Worm (Caenorhabditis elegans) whole organism, mixed stage, embryonic: ENCODE measurements around the gene acr-20.
A peak's percentile ranks its signal among the peaks of the same experiment; 100 is the strongest.

ENCODE experiments used
- M03D4.4 ChIP-seq: sonication (generic microtip); optimal IDR thresholded peaks from 2 replicates; lab custom pipeline; 2017; ENCODE audit warnings: mild to moderate bottlenecking, missing genetic modification characterization, missing compliant biosample characterization
- bed-3 ChIP-seq: fragments of 200-800 bp; sonication (Bioruptor generic); optimal IDR thresholded peaks from 3 replicates; lab custom pipeline; 2018; ENCODE audit warnings: mild to moderate bottlenecking, missing genetic modification characterization, moderate library complexity, missing compliant biosample characterization
- blmp-1 ChIP-seq: fragments of 150-350 bp; optimal IDR thresholded peaks from 2 replicates; lab custom pipeline; 2014; ENCODE audit warnings: missing biosample characterization, missing genetic modification characterization
- ceh-39 ChIP-seq: fragments of 150-350 bp; optimal IDR thresholded peaks from 2 replicates; lab custom pipeline; 2014; ENCODE audit warnings: missing biosample characterization, missing genetic modification characterization
- ceh-43 ChIP-seq: fragments of 200-800 bp; sonication (Bioruptor generic); optimal IDR thresholded peaks from 2 replicates; lab custom pipeline; 2018; ENCODE audit warnings: mild to moderate bottlenecking, missing genetic modification characterization, moderate library complexity, missing compliant biosample characterization
- ceh-83 ChIP-seq: fragments of 200-800 bp; sonication (Bioruptor generic); optimal IDR thresholded peaks from 2 replicates; lab custom pipeline; 2018; ENCODE audit warnings: mild to moderate bottlenecking, missing genetic modification characterization, missing compliant biosample characterization
- ces-1 ChIP-seq: fragments of 150-350 bp; optimal IDR thresholded peaks from 2 replicates; lab custom pipeline; 2014; ENCODE audit warnings: missing biosample characterization, missing genetic modification reagents, missing genetic modification characterization
- cnd-1 ChIP-seq: fragments of 200-800 bp; sonication (Bioruptor generic); optimal IDR thresholded peaks from 2 replicates; lab custom pipeline; 2018; ENCODE audit warnings: mild to moderate bottlenecking, missing genetic modification characterization, missing compliant biosample characterization
- drap-1 ChIP-seq: fragments of 200-800 bp; sonication (Bioruptor generic); optimal IDR thresholded peaks from 3 replicates; lab custom pipeline; 2018; ENCODE audit warnings: mild to moderate bottlenecking, missing genetic modification characterization, missing compliant biosample characterization
- elt-1 ChIP-seq: sonication (generic microtip); optimal IDR thresholded peaks from 2 replicates; lab custom pipeline; 2017; ENCODE audit warnings: missing genetic modification characterization, mild to moderate bottlenecking, missing compliant biosample characterization, antibody characterized with exemption, moderate library complexity, borderline replicate concordance; ENCODE audit not compliant: insufficient read depth
- elt-3 ChIP-seq: fragments of 150-350 bp; optimal IDR thresholded peaks from 2 replicates; lab custom pipeline; 2014; ENCODE audit warnings: missing biosample characterization, missing genetic modification characterization
- flh-1 ChIP-seq: fragments of 200-800 bp; sonication (Bioruptor generic); optimal IDR thresholded peaks from 2 replicates; lab custom pipeline; 2018; ENCODE audit warnings: mild to moderate bottlenecking, missing genetic modification characterization, moderate library complexity, missing compliant biosample characterization
- ham-2 ChIP-seq: fragments of 200-800 bp; sonication (Bioruptor generic); optimal IDR thresholded peaks from 2 replicates; lab custom pipeline; 2018; ENCODE audit warnings: mild to moderate bottlenecking, missing genetic modification characterization, missing compliant biosample characterization
- hlh-1 ChIP-seq: fragments of 150-350 bp; optimal IDR thresholded peaks from 2 replicates; lab custom pipeline; 2014; ENCODE audit warnings: missing biosample characterization, missing genetic modification reagents, missing genetic modification characterization
- lin-13 ChIP-seq: fragments of 150-350 bp; optimal IDR thresholded peaks from 2 replicates; lab custom pipeline; 2014; ENCODE audit warnings: missing biosample characterization, missing genetic modification characterization
- lin-32 ChIP-seq: fragments of 200-800 bp; sonication (Bioruptor generic); optimal IDR thresholded peaks from 2 replicates; lab custom pipeline; 2018; ENCODE audit warnings: mild to moderate bottlenecking, missing genetic modification characterization, missing compliant biosample characterization
- lsy-2 ChIP-seq: fragments of 150-350 bp; optimal IDR thresholded peaks from 2 replicates; lab custom pipeline; 2014; ENCODE audit warnings: missing biosample characterization, missing genetic modification characterization
- mab-5 ChIP-seq: fragments of 150-350 bp; optimal IDR thresholded peaks from 2 replicates; lab custom pipeline; 2014; ENCODE audit warnings: missing biosample characterization, missing genetic modification characterization
- mep-1 ChIP-seq: fragments of 150-350 bp; optimal IDR thresholded peaks from 2 replicates; lab custom pipeline; 2017; ENCODE audit warnings: missing biosample characterization, missing genetic modification reagents, missing genetic modification characterization, inconsistent platforms
- mls-2 ChIP-seq: sonication (generic microtip); optimal IDR thresholded peaks from 2 replicates; lab custom pipeline; 2016; ENCODE audit warnings: mild to moderate bottlenecking, missing genetic modification characterization, moderate library complexity, missing compliant biosample characterization
- nhr-12 ChIP-seq: fragments of 150-350 bp; optimal IDR thresholded peaks from 2 replicates; lab custom pipeline; 2014; ENCODE audit warnings: missing biosample characterization, missing genetic modification characterization
- nhr-2 ChIP-seq: fragments of 150-350 bp; optimal IDR thresholded peaks from 2 replicates; lab custom pipeline; 2014; ENCODE audit warnings: missing biosample characterization, missing genetic modification characterization
- nhr-237 ChIP-seq: fragments of 150-350 bp; optimal IDR thresholded peaks from 2 replicates; lab custom pipeline; 2014; ENCODE audit warnings: missing biosample characterization, missing genetic modification characterization
- nhr-28 ChIP-seq: fragments of 150-350 bp; optimal IDR thresholded peaks from 2 replicates; lab custom pipeline; 2014; ENCODE audit warnings: missing biosample characterization, missing genetic modification characterization
- nhr-76 ChIP-seq: sonication (generic microtip); optimal IDR thresholded peaks from 2 replicates; lab custom pipeline; 2017; ENCODE audit warnings: missing biosample characterization, missing genetic modification characterization
- pha-4 ChIP-seq: fragments of 150-350 bp; optimal IDR thresholded peaks from 2 replicates; lab custom pipeline; 2018; ENCODE audit warnings: missing biosample characterization, missing genetic modification reagents, missing genetic modification characterization
- sem-2 ChIP-seq: fragments of 200-800 bp; sonication (Bioruptor generic); optimal IDR thresholded peaks from 2 replicates; lab custom pipeline; 2018; ENCODE audit warnings: mild to moderate bottlenecking, missing genetic modification characterization, missing compliant biosample characterization
- snpc-4 ChIP-seq: fragments of 150-350 bp; optimal IDR thresholded peaks from 2 replicates; lab custom pipeline; 2014; ENCODE audit warnings: missing biosample characterization, missing genetic modification characterization
- sptf-1 ChIP-seq: sonication (generic microtip); optimal IDR thresholded peaks from 2 replicates; lab custom pipeline; 2017; ENCODE audit warnings: mild to moderate bottlenecking, missing genetic modification characterization, moderate library complexity, missing compliant biosample characterization
- tbx-8 ChIP-seq: fragments of 200-800 bp; sonication (Bioruptor generic); optimal IDR thresholded peaks from 2 replicates; lab custom pipeline; 2018; ENCODE audit warnings: mild to moderate bottlenecking, missing genetic modification characterization, moderate library complexity, missing compliant biosample characterization
- unc-120 ChIP-seq: sonication (generic microtip); optimal IDR thresholded peaks from 2 replicates; lab custom pipeline; 2017; ENCODE audit warnings: missing genetic modification characterization, missing compliant biosample characterization; ENCODE audit not compliant: poor library complexity, severe bottlenecking
- unc-39 ChIP-seq: fragments of 150-350 bp; optimal IDR thresholded peaks from 2 replicates; lab custom pipeline; 2014; ENCODE audit warnings: missing biosample characterization, missing genetic modification characterization
- unc-62 ChIP-seq: fragments of 150-350 bp; optimal IDR thresholded peaks from 2 replicates; lab custom pipeline; 2014; ENCODE audit warnings: missing biosample characterization, missing genetic modification reagents, missing genetic modification characterization
- zip-8 ChIP-seq: fragments of 150-350 bp; optimal IDR thresholded peaks from 2 replicates; lab custom pipeline; 2014; ENCODE audit warnings: missing biosample characterization, missing genetic modification characterization
- ztf-11 ChIP-seq: fragments of 150-350 bp; optimal IDR thresholded peaks from 2 replicates; lab custom pipeline; 2014; ENCODE audit warnings: missing biosample characterization, missing genetic modification characterization

The acr-20 gene

ce11 chrII:14404741-14405488 lies 27.2 kb upstream of the acr-20 start:
- TF ChIP-seq bed-3 (GFP tag; lab: Kevin White, UChicago) (no peak), ham-2 (GFP tag; lab: Kevin White, UChicago) (peak; percentile 87), cnd-1 (tag; lab: Kevin White, UChicago) (peak; percentile 71), tbx-8 (GFP tag; lab: Kevin White, UChicago) (no peak), M03D4.4 (tag; lab: Kevin White, UChicago) (peak; percentile 38), mep-1 (peak; percentile 49), snpc-4 (tag; lab: Kevin White, UChicago) (no peak), drap-1 (peak; percentile 44), lin-13 (peak; percentile 92), nhr-28 (tag; lab: Kevin White, UChicago) (no peak), mls-2 (tag; lab: Kevin White, UChicago) (peak; percentile 90), ceh-39 (tag; lab: Kevin White, UChicago) (peak; percentile 93), ztf-11 (tag; lab: Kevin White, UChicago) (peak; percentile 87), sptf-1 (peak; percentile 73), nhr-2 (tag; lab: Kevin White, UChicago) (peak; percentile 36), unc-120 (tag; lab: Kevin White, UChicago) (peak; percentile 52), ces-1 (peak; percentile 78), hlh-1 (peak; percentile 27), lsy-2 (tag; lab: Kevin White, UChicago) (peak; percentile 73), nhr-237 (tag; lab: Kevin White, UChicago) (peak; percentile 78), elt-1 (tag; lab: Kevin White, UChicago) (no peak), unc-62 (GFP tag; lab: Kevin White, UChicago) (peak; percentile 84), nhr-12 (tag; lab: Kevin White, UChicago) (no peak), unc-39 (tag; lab: Kevin White, UChicago) (peak; percentile 65), nhr-76 (no peak), blmp-1 (peak; percentile 63), flh-1 (GFP tag; lab: Kevin White, UChicago) (no peak), ceh-83 (GFP tag; lab: Kevin White, UChicago) (no peak), sem-2 (GFP tag; lab: Kevin White, UChicago) (no peak), pha-4 (tag; lab: Kevin White, UChicago) (peak; percentile 94), lin-32 (peak; percentile 34), elt-3 (tag; lab: Kevin White, UChicago) (peak; percentile 85), ceh-43 (GFP tag; lab: Kevin White, UChicago) (peak; percentile 53), zip-8 (tag; lab: Kevin White, UChicago) (no peak), mab-5 (tag; lab: Kevin White, UChicago) (no peak)
- TF ChIP-seq, all 35 proteins: peak for 23

DNA sequence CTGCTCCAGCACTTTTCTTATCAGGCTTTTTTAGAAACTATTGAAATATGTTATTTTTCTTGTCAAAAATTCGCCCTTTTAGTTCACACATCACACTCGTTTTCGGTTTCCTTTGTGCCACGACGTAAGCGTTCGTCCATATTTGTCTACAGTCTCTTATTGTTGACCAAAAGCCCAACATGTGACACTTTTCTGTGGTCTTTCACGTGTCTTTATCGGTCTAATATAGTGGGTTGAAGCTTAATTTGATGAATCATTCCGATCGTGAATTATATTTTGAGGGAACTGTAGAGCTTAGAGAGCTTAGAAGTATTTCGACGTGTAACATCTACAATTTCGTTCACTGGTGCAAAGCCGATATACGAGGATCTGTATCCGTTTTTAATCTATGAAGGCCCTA lies 26.6 kb upstream of the acr-20 start:
- TF ChIP-seq lin-32: no peak
- peak; percentile 18 for TF ChIP-seq hlh-1
- TF ChIP-seq pha-4 (tag; lab: Kevin White, UChicago): peak; percentile 31

ce11 chrII:14401098-14401497 lies 23.4 kb upstream of the acr-20 start:
- TF ChIP-seq flh-1 (GFP tag; lab: Kevin White, UChicago) (no peak), ceh-39 (tag; lab: Kevin White, UChicago) (no peak), unc-39 (tag; lab: Kevin White, UChicago) (no peak), hlh-1 (no peak), lsy-2 (tag; lab: Kevin White, UChicago) (no peak), lin-13 (no peak), nhr-28 (tag; lab: Kevin White, UChicago) (no peak), ces-1 (no peak), ztf-11 (tag; lab: Kevin White, UChicago) (no peak), mab-5 (tag; lab: Kevin White, UChicago) (no peak), ceh-83 (GFP tag; lab: Kevin White, UChicago) (no peak), elt-1 (tag; lab: Kevin White, UChicago) (no peak), drap-1 (no peak), nhr-76 (no peak), elt-3 (tag; lab: Kevin White, UChicago) (no peak), nhr-2 (tag; lab: Kevin White, UChicago) (no peak), sptf-1 (no peak), mep-1 (no peak), cnd-1 (tag; lab: Kevin White, UChicago) (no peak)
